Worm (Caenorhabditis elegans) whole organism, L4 larva: ENCODE data around the gene nas-27.
A peak's percentile ranks its signal among the peaks of the same experiment; 100 is the strongest.

ENCODE experiments used
- T20F7.1 ChIP-seq: fragments of 200-800 bp; sonication (Bioruptor generic); optimal IDR thresholded peaks from 2 replicates; lab custom pipeline; 2018; ENCODE audit warnings: mild to moderate bottlenecking, missing genetic modification characterization, missing compliant biosample characterization
- T26A8.4 ChIP-seq: fragments of 200-800 bp; sonication (Bioruptor generic); IDR thresholded peaks from 2 replicates; pipeline ENCODE4 v1.3.6; 2022; ENCODE audit warnings: missing genetic modification characterization, missing compliant biosample characterization
- Y48G9A.11 ChIP-seq: fragments of 200-800 bp; sonication (Bioruptor generic); IDR thresholded peaks from 2 replicates; pipeline ENCODE4 v1.3.6; 2022; ENCODE audit warnings: missing genetic modification reagents, missing genetic modification characterization, missing compliant biosample characterization
- Y5F2A.4 ChIP-seq: fragments of 200-800 bp; sonication (Bioruptor generic); optimal IDR thresholded peaks from 2 replicates; lab custom pipeline; 2018; ENCODE audit warnings: mild to moderate bottlenecking, missing genetic modification characterization, missing compliant biosample characterization
- ZK337.2 ChIP-seq: fragments of 200-800 bp; sonication (Bioruptor generic); IDR thresholded peaks from 2 replicates; pipeline ENCODE4 v1.3.6; 2022; ENCODE audit warnings: missing genetic modification reagents, missing genetic modification characterization, missing compliant biosample characterization
- ZK546.5 ChIP-seq, 2 experiments: sonication (generic microtip); optimal IDR thresholded peaks; 2 replicates each; lab custom pipeline; 2017; ENCODE audit warnings: missing biosample characterization in 2 of 2, missing genetic modification characterization in 2 of 2
- aha-1 ChIP-seq: fragments of 150-350 bp; peaks from one replicate; lab custom pipeline; 2014; ENCODE audit warnings: missing biosample characterization, missing genetic modification characterization
- ama-1 ChIP-seq: fragments of 150-350 bp; optimal IDR thresholded peaks from 2 replicates; lab custom pipeline; 2014; ENCODE audit warnings: inconsistent platforms, mixed read lengths
- cey-2 ChIP-seq: sonication (generic microtip); optimal IDR thresholded peaks from 3 replicates; lab custom pipeline; 2017; ENCODE audit warnings: missing genetic modification characterization, mild to moderate bottlenecking, missing compliant biosample characterization, antibody characterized with exemption, borderline replicate concordance; ENCODE audit not compliant: insufficient read depth
- daf-12 ChIP-seq: fragments of 150-350 bp; optimal IDR thresholded peaks from 2 replicates; lab custom pipeline; 2014; ENCODE audit warnings: missing biosample characterization, missing genetic modification reagents, missing genetic modification characterization
- daf-16 ChIP-seq, 3 experiments: sonication (generic microtip); optimal IDR thresholded peaks; 2 replicates each; lab custom pipeline; 2016 to 2017; ENCODE audit warnings: missing genetic modification characterization in 3 of 3, missing genetic modification reagents in 3 of 3, mild to moderate bottlenecking in 2 of 3, missing compliant biosample characterization in 2 of 3, missing biosample characterization in 1 of 3, moderate library complexity in 1 of 3
- dmd-6 ChIP-seq: fragments of 200-800 bp; sonication (Bioruptor generic); IDR thresholded peaks from 2 replicates; pipeline ENCODE4 v1.3.6; 2022; ENCODE audit warnings: missing genetic modification reagents, missing genetic modification characterization, missing compliant biosample characterization
- dpl-1 ChIP-seq: fragments of 150-350 bp; optimal IDR thresholded peaks from 2 replicates; lab custom pipeline; 2014; ENCODE audit warnings: missing biosample characterization, missing genetic modification reagents, missing genetic modification characterization
- dve-1 ChIP-seq: sonication (generic microtip); optimal IDR thresholded peaks from 2 replicates; lab custom pipeline; 2017; ENCODE audit warnings: antibody characterized with exemption, mild to moderate bottlenecking, missing genetic modification characterization, missing compliant biosample characterization; ENCODE audit not compliant: insufficient read depth
- hlh-11 ChIP-seq: fragments of 200-800 bp; sonication (Bioruptor generic); optimal IDR thresholded peaks from 2 replicates; lab custom pipeline; 2018; ENCODE audit warnings: mild to moderate bottlenecking, missing genetic modification characterization, missing compliant biosample characterization
- hlh-30 ChIP-seq: sonication (generic microtip); optimal IDR thresholded peaks from 2 replicates; lab custom pipeline; 2017; ENCODE audit warnings: antibody characterized with exemption, mild to moderate bottlenecking, missing genetic modification characterization, missing compliant biosample characterization; ENCODE audit not compliant: insufficient read depth
- lir-3 ChIP-seq: sonication (generic microtip); optimal IDR thresholded peaks from 2 replicates; lab custom pipeline; 2016; ENCODE audit warnings: mild to moderate bottlenecking, missing genetic modification characterization, missing compliant biosample characterization
- madf-5 ChIP-seq, 2 experiments: fragments of 200-800 bp; sonication (Bioruptor generic); IDR thresholded peaks; 2 replicates each; pipeline ENCODE4 v1.3.6; 2022; ENCODE audit warnings: missing compliant biosample characterization in 2 of 2, missing genetic modification characterization in 2 of 2
- madf-9 ChIP-seq: fragments of 200-800 bp; sonication (Bioruptor generic); conservative IDR thresholded peaks from 2 replicates; pipeline ENCODE4 v1.3.6; 2022; ENCODE audit warnings: missing genetic modification reagents, missing genetic modification characterization, missing compliant biosample characterization
- mdt-29 ChIP-seq: fragments of 200-800 bp; sonication (Bioruptor generic); IDR thresholded peaks from 2 replicates; pipeline ENCODE4 v1.3.6; 2022; ENCODE audit warnings: missing genetic modification reagents, missing genetic modification characterization, missing compliant biosample characterization
- mep-1 ChIP-seq: fragments of 150-350 bp; sonication (generic microtip); optimal IDR thresholded peaks from 3 replicates; lab custom pipeline; 2014; ENCODE audit warnings: missing biosample characterization, missing genetic modification characterization
- mes-2 ChIP-seq: sonication (generic microtip); optimal IDR thresholded peaks from 2 replicates; lab custom pipeline; 2016; ENCODE audit warnings: missing genotype, mild to moderate bottlenecking, missing genetic modification characterization, missing compliant biosample characterization; ENCODE audit not compliant: poor library complexity, severe bottlenecking
- mxl-3 ChIP-seq: fragments of 200-800 bp; sonication (Bioruptor generic); optimal IDR thresholded peaks from 2 replicates; lab custom pipeline; 2018; ENCODE audit warnings: mild to moderate bottlenecking, missing genetic modification characterization, missing compliant biosample characterization
- nhr-10 ChIP-seq: fragments of 150-350 bp; optimal IDR thresholded peaks from 2 replicates; lab custom pipeline; 2014; ENCODE audit warnings: missing biosample characterization, missing genetic modification characterization
- nhr-102 ChIP-seq: sonication (generic microtip); optimal IDR thresholded peaks from 2 replicates; lab custom pipeline; 2016; ENCODE audit warnings: mild to moderate bottlenecking, missing genetic modification characterization, moderate library complexity, missing compliant biosample characterization
- nhr-28 ChIP-seq: fragments of 150-350 bp; optimal IDR thresholded peaks from 2 replicates; lab custom pipeline; 2014; ENCODE audit warnings: missing biosample characterization, missing genetic modification characterization
- nhr-41 ChIP-seq: fragments of 200-800 bp; sonication (Bioruptor generic); IDR thresholded peaks from 2 replicates; pipeline ENCODE4 v1.3.6; 2022; ENCODE audit warnings: missing genetic modification reagents, missing genetic modification characterization, missing compliant biosample characterization
- nhr-77 ChIP-seq: fragments of 150-350 bp; optimal IDR thresholded peaks from 2 replicates; lab custom pipeline; 2014; ENCODE audit warnings: missing biosample characterization, missing genetic modification characterization
- php-3 ChIP-seq: fragments of 200-800 bp; sonication (Bioruptor generic); IDR thresholded peaks from 2 replicates; pipeline ENCODE4 v1.3.6; 2022; ENCODE audit warnings: missing genetic modification reagents, missing genetic modification characterization, missing compliant biosample characterization
- pqm-1 ChIP-seq: sonication (generic microtip); optimal IDR thresholded peaks from 2 replicates; lab custom pipeline; 2017; ENCODE audit warnings: missing biosample characterization, missing genetic modification characterization
- sdz-12 ChIP-seq: fragments of 200-800 bp; sonication (Bioruptor generic); optimal IDR thresholded peaks from 2 replicates; lab custom pipeline; 2018; ENCODE audit warnings: mild to moderate bottlenecking, missing genetic modification characterization, missing compliant biosample characterization
- tra-1 ChIP-seq: fragments of 200-800 bp; sonication (Bioruptor generic); IDR thresholded peaks from 2 replicates; pipeline ENCODE4 v1.3.6; 2022; ENCODE audit warnings: missing genetic modification reagents, missing genetic modification characterization, missing compliant biosample characterization
- unc-62 ChIP-seq, 3 experiments: fragments of 150-350 bp in 1 of 3; sonication (generic microtip); optimal IDR thresholded peaks in 2 of 3; peaks in 1 of 3; 1 replicate in 1 of 3; 2 replicates in 2 of 3; lab custom pipeline; 2014 to 2017; ENCODE audit warnings: missing biosample characterization in 3 of 3, missing genetic modification characterization in 3 of 3, missing genetic modification reagents in 3 of 3, missing genotype in 1 of 3
- zfp-2 ChIP-seq: sonication (generic microtip); optimal IDR thresholded peaks from 2 replicates; lab custom pipeline; 2016; ENCODE audit warnings: mild to moderate bottlenecking, missing genetic modification characterization, missing compliant biosample characterization
- zip-11 ChIP-seq: fragments of 200-800 bp; sonication (Bioruptor generic); IDR thresholded peaks from 2 replicates; pipeline ENCODE4 v1.3.6; 2022; ENCODE audit warnings: missing genetic modification characterization, missing compliant biosample characterization

nas-27 gene

ce11 chrII:1140689-1141088, 38.4 kb downstream of the nas-27 start, which contains the start of gene W09B6.4:
TSS of gene W09B6.4 (minus strand) at chrII:1140839.
- TF ChIP-seq sdz-12 (GFP tag; lab: Kevin White, UChicago) (no peak), ama-1 (lab: Kevin White, UChicago) (peak; percentile 32), T26A8.4 (GFP tag; lab: Robert Waterston, UW) (no peak), mdt-29 (GFP tag; lab: Robert Waterston, UW) (0 out of 2 replicates have a peak, but pooled peaks have one; percentile 37), T20F7.1 (GFP tag; lab: Kevin White, UChicago) (peak; percentile 35), aha-1 (tag; lab: Kevin White, UChicago) (no peak), nhr-28 (tag; lab: Kevin White, UChicago) (peak; percentile 82), nhr-41 (GFP tag; lab: Robert Waterston, UW) (no peak), pqm-1 (tag; lab: Kevin White, UChicago) (peak; percentile 61), mep-1 (tag; lab: Kevin White, UChicago) (peak; percentile 22), ZK546.5 (tag; optimal IDR thresholded peaks at IDR 0.05; lab: Kevin White, UChicago) (no peak), mxl-3 (GFP tag; lab: Kevin White, UChicago) (no peak), lir-3 (tag; lab: Kevin White, UChicago) (no peak), nhr-77 (tag; lab: Kevin White, UChicago) (peak; percentile 40), unc-62 (GFP tag; optimal IDR thresholded peaks at IDR 0.05 in 1 of 2; lab: Kevin White, UChicago) (peak in 1 of 2 experiments; percentile 15), unc-62 (tag; optimal IDR thresholded peaks at IDR 0.05; lab: Kevin White, UChicago) (no peak), hlh-30 (tag; lab: Kevin White, UChicago) (peak; percentile 44), daf-16 (GFP tag; optimal IDR thresholded peaks at IDR 0.05; lab: Kevin White, UChicago) (no peak), daf-16 (tag; optimal IDR thresholded peaks at IDR 0.05; lab: Kevin White, UChicago) (peak; percentile 57), dpl-1 (GFP tag; lab: Kevin White, UChicago) (no peak), ZK337.2 (GFP tag; lab: Robert Waterston, UW) (no peak), hlh-11 (tag; lab: Kevin White, UChicago) (peak; percentile 38), dve-1 (tag; lab: Kevin White, UChicago) (peak; percentile 64), dmd-6 (GFP tag; lab: Robert Waterston, UW) (peak; percentile 35)

ce11 chrII:1138618-1139017, 40.5 kb downstream of the nas-27 start:
- TF ChIP-seq nhr-102 (tag; lab: Kevin White, UChicago) (no peak), daf-16 (GFP tag; optimal IDR thresholded peaks at IDR 0.05; lab: Kevin White, UChicago) (no peak), daf-16 (tag; optimal IDR thresholded peaks at IDR 0.05; lab: Kevin White, UChicago) (peak; percentile 58), madf-9 (GFP tag; lab: Robert Waterston, UW) (0 out of 2 replicates have a peak, but pooled peaks have one; percentile 36), madf-5 (GFP tag; IDR thresholded peaks at IDR 0.05; lab: Robert Waterston, UW) (no peak), nhr-28 (tag; lab: Kevin White, UChicago) (peak; percentile 41), aha-1 (tag; lab: Kevin White, UChicago) (peak; percentile 37), dmd-6 (GFP tag; lab: Robert Waterston, UW) (peak; percentile 51; the same call in 1 of the 2 replicates), php-3 (0 out of 2 replicates have a peak, but pooled peaks have one; percentile 13), zfp-2 (tag; lab: Kevin White, UChicago) (no peak), tra-1 (GFP tag; lab: Robert Waterston, UW) (0 out of 2 replicates have a peak, but pooled peaks have one; percentile 11), mes-2 (tag; lab: Kevin White, UChicago) (peak; percentile 19), nhr-41 (GFP tag; lab: Robert Waterston, UW) (no peak), Y5F2A.4 (GFP tag; lab: Kevin White, UChicago) (no peak), nhr-10 (no peak), cey-2 (tag; lab: Kevin White, UChicago) (no peak), Y48G9A.11 (GFP tag; lab: Robert Waterston, UW) (0 out of 2 replicates have a peak, but pooled peaks have one; percentile 45), daf-12 (no peak), dve-1 (tag; lab: Kevin White, UChicago) (peak; percentile 24), pqm-1 (tag; lab: Kevin White, UChicago) (peak; percentile 62), hlh-11 (tag; lab: Kevin White, UChicago) (peak; percentile 29), zip-11 (no peak)
- TF ChIP-seq, all 104 proteins: peak for 12
